Fruit fly (Drosophila melanogaster) whole organism, embryonic: Measurements from ENCODE around the gene CG32568.

Source experiments
- Abd-B ChIP-seq: fragments of 200-800 bp; sonication (Bioruptor generic); optimal IDR thresholded peaks from 2 replicates; lab custom pipeline; 2018; ENCODE audit warnings: missing biosample characterization, mild to moderate bottlenecking, missing genetic modification characterization, moderate library complexity
- Atf6 ChIP-seq: fragments of 200-800 bp; sonication (Bioruptor generic); IDR thresholded peaks from 2 replicates; pipeline ENCODE4 v1.3.6; 2022; ENCODE audit warnings: missing biosample characterization, missing genetic modification characterization
- Awh ChIP-seq: fragments of 200-800 bp; sonication (Bioruptor generic); IDR thresholded peaks from 2 replicates; pipeline ENCODE4, ENCODE4 v1.3.6; 2022; ENCODE audit warnings: missing biosample characterization, missing genetic modification characterization
- Bdp1 ChIP-seq: fragments of 200-800 bp; sonication (Bioruptor generic); optimal IDR thresholded peaks from 3 replicates; lab custom pipeline; 2016; ENCODE audit warnings: missing biosample characterization, missing genetic modification characterization
- CG11398 ChIP-seq: fragments of 200-800 bp; sonication (Bioruptor generic); optimal IDR thresholded peaks from 2 replicates; lab custom pipeline; 2016; ENCODE audit warnings: missing biosample characterization, missing genetic modification characterization
- CG1233 ChIP-seq: fragments of 200-800 bp; sonication (Bioruptor generic); optimal IDR thresholded peaks from 4 replicates; lab custom pipeline; 2018; ENCODE audit warnings: missing biosample characterization, mild to moderate bottlenecking, missing genetic modification characterization
- CG13287 ChIP-seq: fragments of 200-800 bp; sonication (Bioruptor generic); IDR thresholded peaks from 2 replicates; pipeline ENCODE4 v1.3.6; 2022; ENCODE audit warnings: missing biosample characterization, missing genetic modification characterization; ENCODE audit not compliant: partially characterized antibody
- CG13624 ChIP-seq: fragments of 200-800 bp; sonication (Bioruptor generic); optimal IDR thresholded peaks from 2 replicates; lab custom pipeline; 2016; ENCODE audit warnings: missing biosample characterization, missing genetic modification characterization
- CG13894 ChIP-seq: fragments of 200-800 bp; sonication (Bioruptor generic); optimal IDR thresholded peaks from 3 replicates; lab custom pipeline; 2018; ENCODE audit warnings: missing biosample characterization, mild to moderate bottlenecking, missing genetic modification characterization, moderate library complexity
- CG17612 ChIP-seq: fragments of 200-800 bp; sonication (Bioruptor generic); IDR thresholded peaks from 2 replicates; pipeline ENCODE4 v1.3.6; 2022; ENCODE audit warnings: missing biosample characterization, missing genetic modification characterization
- CG17802 ChIP-seq: fragments of 200-800 bp; sonication (Bioruptor generic); optimal IDR thresholded peaks from 2 replicates; lab custom pipeline; 2018; ENCODE audit warnings: missing biosample characterization, mild to moderate bottlenecking, missing genetic modification characterization, moderate library complexity
- CG1792 ChIP-seq: fragments of 200-800 bp; sonication (Bioruptor generic); optimal IDR thresholded peaks from 2 replicates; lab custom pipeline; 2016; ENCODE audit warnings: missing biosample characterization, missing genetic modification characterization
- CG1832 ChIP-seq: fragments of 200-800 bp; sonication (Bioruptor generic); optimal IDR thresholded peaks from 2 replicates; lab custom pipeline; 2017; ENCODE audit warnings: missing biosample characterization, mild to moderate bottlenecking, missing genetic modification characterization, inconsistent platforms
- CG18476 ChIP-seq: fragments of 200-800 bp; sonication (Bioruptor generic); optimal IDR thresholded peaks from 2 replicates; lab custom pipeline; 2016; ENCODE audit warnings: missing biosample characterization, mild to moderate bottlenecking, missing genetic modification characterization
- CG18764 ChIP-seq: fragments of 200-800 bp; sonication (Bioruptor generic); optimal IDR thresholded peaks from 3 replicates; lab custom pipeline; 2016; ENCODE audit warnings: missing biosample characterization, missing genetic modification characterization
- CG2678 ChIP-seq: fragments of 200-800 bp; sonication (Bioruptor generic); optimal IDR thresholded peaks from 3 replicates; lab custom pipeline; 2019; ENCODE audit warnings: missing biosample characterization, mild to moderate bottlenecking, missing genetic modification characterization, moderate library complexity
- CG30403 ChIP-seq: fragments of 200-800 bp; sonication (Bioruptor generic); optimal IDR thresholded peaks from 3 replicates; lab custom pipeline; 2016; ENCODE audit warnings: missing biosample characterization, missing genetic modification characterization
- CG31224 ChIP-seq: fragments of 200-800 bp; sonication (Bioruptor generic); IDR thresholded peaks from 2 replicates; pipeline ENCODE4 v1.3.6; 2022; ENCODE audit warnings: missing biosample characterization, missing genetic modification characterization
- CG3726 ChIP-seq: fragments of 200-800 bp; sonication (Bioruptor generic); IDR thresholded peaks from 3 replicates; pipeline ENCODE4, ENCODE4 v1.3.6; 2022; ENCODE audit warnings: missing biosample characterization, missing genetic modification characterization
- CG4328 ChIP-seq: fragments of 200-800 bp; sonication (Bioruptor generic); optimal IDR thresholded peaks from 3 replicates; lab custom pipeline; 2017; ENCODE audit warnings: missing biosample characterization, missing genetic modification reagents, missing genetic modification characterization
- CG4854 ChIP-seq: fragments of 200-800 bp; sonication (Bioruptor generic); optimal IDR thresholded peaks from 2 replicates; lab custom pipeline; 2016; ENCODE audit warnings: missing biosample characterization, missing genetic modification characterization, inconsistent platforms
- CG7745 ChIP-seq: fragments of 200-800 bp; sonication (Bioruptor generic); optimal IDR thresholded peaks from 2 replicates; lab custom pipeline; 2018; ENCODE audit warnings: missing biosample characterization, mild to moderate bottlenecking, missing genetic modification characterization, moderate library complexity
- CG8281 ChIP-seq: fragments of 200-800 bp; sonication (Bioruptor generic); optimal IDR thresholded peaks from 2 replicates; lab custom pipeline; 2018; ENCODE audit warnings: missing biosample characterization, mild to moderate bottlenecking, missing genetic modification characterization, moderate library complexity
- CG8290 ChIP-seq, 3 experiments: fragments of 200-800 bp; sonication (Bioruptor generic); optimal IDR thresholded peaks; 2 replicates each; lab custom pipeline; 2016 to 2019; ENCODE audit warnings: missing biosample characterization in 3 of 3, missing genetic modification characterization in 3 of 3, mild to moderate bottlenecking in 2 of 3, moderate library complexity in 1 of 3
- CG8478 ChIP-seq: fragments of >200 bp; optimal IDR thresholded peaks from 2 replicates; lab custom pipeline; 2018
- Dfd ChIP-seq, 2 experiments: fragments of >200 bp; optimal IDR thresholded peaks; 2 replicates each; lab custom pipeline; 2017; ENCODE audit warnings: missing biosample characterization in 2 of 2, missing genetic modification characterization in 2 of 2
- Fer3 ChIP-seq: fragments of 200-800 bp; sonication (Bioruptor generic); optimal IDR thresholded peaks from 2 replicates; lab custom pipeline; 2018; ENCODE audit warnings: missing biosample characterization, mild to moderate bottlenecking, missing genetic modification characterization, moderate library complexity
- Mad ChIP-seq: fragments of 200-800 bp; sonication (Bioruptor generic); optimal IDR thresholded peaks from 2 replicates; lab custom pipeline; 2016; ENCODE audit warnings: missing biosample characterization, missing genetic modification characterization
- Oli ChIP-seq: fragments of 200-800 bp; sonication (Bioruptor generic); optimal IDR thresholded peaks from 2 replicates; lab custom pipeline; 2018; ENCODE audit warnings: missing biosample characterization, mild to moderate bottlenecking, missing genetic modification characterization, moderate library complexity
- PHDP ChIP-seq: fragments of 200-800 bp; sonication (Bioruptor generic); optimal IDR thresholded peaks from 3 replicates; lab custom pipeline; 2018; ENCODE audit warnings: missing biosample characterization, mild to moderate bottlenecking, missing genetic modification characterization, moderate library complexity
- Ptx1 ChIP-seq: fragments of 200-800 bp; sonication (Bioruptor generic); IDR thresholded peaks from 2 replicates; pipeline ENCODE4 v1.3.6; 2022; ENCODE audit warnings: missing biosample characterization, missing genetic modification characterization
- Rx ChIP-seq: fragments of 200-800 bp; sonication (Bioruptor generic); IDR thresholded peaks from 2 replicates; pipeline ENCODE4 v1.3.6; 2022; ENCODE audit warnings: missing biosample characterization, missing genetic modification characterization
- Sox100B ChIP-seq: fragments of 200-800 bp; sonication (Bioruptor generic); optimal IDR thresholded peaks from 3 replicates; lab custom pipeline; 2018; ENCODE audit warnings: missing biosample characterization, mild to moderate bottlenecking, missing genetic modification characterization
- Taf1 ChIP-seq: fragments of 200-800 bp; sonication (Bioruptor generic); IDR thresholded peaks from 2 replicates; pipeline ENCODE4 v1.3.6; 2022; ENCODE audit warnings: missing biosample characterization, missing genetic modification characterization
- Xbp1 ChIP-seq: fragments of 200-800 bp; sonication (Bioruptor generic); optimal IDR thresholded peaks from 3 replicates; lab custom pipeline; 2016; ENCODE audit warnings: missing biosample characterization, mild to moderate bottlenecking, missing genetic modification characterization
- btn ChIP-seq: fragments of 200-800 bp; sonication (Bioruptor generic); optimal IDR thresholded peaks from 2 replicates; lab custom pipeline; 2016; ENCODE audit warnings: missing biosample characterization, missing genetic modification characterization
- chinmo ChIP-seq: fragments of 200-800 bp; sonication (Bioruptor generic); IDR thresholded peaks from 4 replicates; pipeline ENCODE4 v1.3.6; 2022; ENCODE audit warnings: missing biosample characterization, missing genetic modification characterization; ENCODE audit not compliant: partially characterized antibody
- ci ChIP-seq: fragments of 200-800 bp; sonication (Bioruptor generic); IDR thresholded peaks from 3 replicates; pipeline ENCODE4 v1.3.6; 2022; ENCODE audit warnings: missing biosample characterization, missing genetic modification characterization
- cwo ChIP-seq: fragments of 200-800 bp; sonication (Bioruptor generic); optimal IDR thresholded peaks from 3 replicates; lab custom pipeline; 2017; ENCODE audit warnings: missing biosample characterization, missing genetic modification characterization, mild to moderate bottlenecking, moderate library complexity, missing genetic modification reagents
- ham ChIP-seq: fragments of 200-800 bp; sonication (Bioruptor generic); IDR thresholded peaks from 2 replicates; pipeline ENCODE4 v1.3.6; 2022; ENCODE audit warnings: missing biosample characterization, missing genetic modification characterization
- onecut ChIP-seq: fragments of 200-800 bp; sonication (Bioruptor generic); IDR thresholded peaks from 2 replicates; pipeline ENCODE4 v1.3.6; 2022; ENCODE audit warnings: missing biosample characterization, missing genetic modification characterization
- ranshi ChIP-seq: fragments of 200-800 bp; sonication (Bioruptor generic); IDR thresholded peaks from 2 replicates; pipeline ENCODE4 v1.3.6; 2022; ENCODE audit warnings: missing biosample characterization, missing genetic modification characterization
- run ChIP-seq: fragments of 200-800 bp; sonication (Bioruptor generic); optimal IDR thresholded peaks from 3 replicates; lab custom pipeline; 2018; ENCODE audit warnings: missing biosample characterization, mild to moderate bottlenecking, missing genetic modification characterization
- sd ChIP-seq: fragments of 200-800 bp; sonication (Bioruptor generic); optimal IDR thresholded peaks from 3 replicates; lab custom pipeline; 2018; ENCODE audit warnings: missing biosample characterization, mild to moderate bottlenecking, missing genetic modification characterization, moderate library complexity
- sima ChIP-seq: fragments of 200-800 bp; sonication (Bioruptor generic); optimal IDR thresholded peaks from 2 replicates; lab custom pipeline; 2016; ENCODE audit warnings: missing biosample characterization, missing genetic modification characterization
- slbo ChIP-seq: fragments of 200-800 bp; sonication (Bioruptor generic); IDR thresholded peaks from 2 replicates; pipeline ENCODE4 v1.3.6; 2022; ENCODE audit warnings: missing biosample characterization, missing genetic modification characterization
- slp2 ChIP-seq: fragments of 200-800 bp; sonication (Bioruptor generic); optimal IDR thresholded peaks from 2 replicates; lab custom pipeline; 2016; ENCODE audit warnings: missing biosample characterization, missing genetic modification characterization
- unc-4 ChIP-seq: fragments of 200-800 bp; sonication (Bioruptor generic); IDR thresholded peaks from 2 replicates; pipeline ENCODE4 v1.3.6; 2022; ENCODE audit warnings: missing biosample characterization, missing genetic modification characterization; ENCODE audit not compliant: partially characterized antibody
- usp ChIP-seq: fragments of >200 bp; optimal IDR thresholded peaks from 2 replicates; lab custom pipeline; 2017; ENCODE audit warnings: missing biosample characterization, missing genetic modification characterization
- yki ChIP-seq: fragments of >200 bp; optimal IDR thresholded peaks from 3 replicates; lab custom pipeline; 2018
- zen ChIP-seq: fragments of 200-800 bp; sonication (Bioruptor generic); optimal IDR thresholded peaks from 3 replicates; lab custom pipeline; 2018; ENCODE audit warnings: missing biosample characterization, mild to moderate bottlenecking, missing genetic modification characterization, moderate library complexity
- zfh1 ChIP-seq: fragments of 200-800 bp; sonication (Bioruptor generic); IDR thresholded peaks from 3 replicates; pipeline ENCODE4 v1.3.6; 2022; ENCODE audit warnings: missing biosample characterization, missing genetic modification characterization

Gene CG32568

DNA sequence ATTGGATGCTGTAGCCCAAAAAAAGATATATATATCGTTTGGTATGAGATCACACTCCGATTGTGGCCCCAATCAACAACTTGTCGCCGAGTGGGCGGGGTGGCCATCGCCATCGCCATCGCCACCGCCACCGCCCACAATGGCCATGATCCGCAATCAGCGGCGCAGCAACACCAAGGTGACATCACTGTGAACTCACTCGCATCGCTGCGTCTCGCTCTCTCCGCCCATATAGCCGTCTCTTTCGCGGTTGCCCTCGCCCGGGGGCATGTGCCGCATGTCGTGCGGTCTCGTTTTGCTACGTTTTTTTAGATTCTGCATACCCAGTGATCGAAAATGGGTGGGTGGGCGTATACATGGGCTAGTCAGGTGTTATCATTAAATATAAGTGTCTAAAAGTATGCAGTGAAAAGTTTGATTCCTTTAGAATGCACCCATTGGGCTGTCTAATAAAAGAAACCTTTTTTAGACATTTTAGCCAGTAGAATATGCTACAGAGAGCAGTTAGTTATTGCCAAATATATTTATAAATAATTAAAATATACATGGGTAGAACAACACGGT lies 26.2 kb downstream of the CG32568 start (continued):
- TF ChIP-seq ci (GFP tag; lab: Robert Waterston, UW) (peak; percentile 50; the same call in 1 of the 3 replicates), Xbp1 (GFP tag; lab: Kevin White, UChicago) (no peak), CG2678 (tag; lab: Kevin White, UChicago) (no peak), CG8281 (tag; lab: Kevin White, UChicago) (no peak), chinmo (peak; percentile 82; the same call in 3 of the 4 replicates), zfh1 (GFP tag; lab: Robert Waterston, UW) (no peak), CG4854 (GFP tag; lab: Kevin White, UChicago) (no peak), CG11398 (no peak), CG1792 (no peak), CG31224 (no peak), Oli (no peak), Dfd (GFP tag; optimal IDR thresholded peaks at IDR 0.05; lab: Kevin White, UChicago) (no peak), onecut (GFP tag; lab: Robert Waterston, UW) (no peak), CG1233 (GFP tag; lab: Kevin White, UChicago) (no peak), cwo (GFP tag; lab: Kevin White, UChicago) (peak; percentile 26), CG8478 (lab: Kevin White, UChicago) (no peak), Ptx1 (no peak), sd (peak; percentile 19), CG1832 (GFP tag; lab: Kevin White, UChicago) (peak; percentile 66), Taf1 (GFP tag; lab: Robert Waterston, UW) (no peak), Awh (no peak), CG17612 (GFP tag; lab: Robert Waterston, UW) (peak; percentile 96), CG3726 (GFP tag; lab: Robert Waterston, UW) (no peak), Sox100B (GFP tag; lab: Kevin White, UChicago) (no peak), slbo (peak; percentile 20; the same call in 1 of the 2 replicates), CG8290 (GFP tag; optimal IDR thresholded peaks at IDR 0.05; lab: Kevin White, UChicago) (no peak), CG8290 (tag; optimal IDR thresholded peaks at IDR 0.05; lab: Kevin White, UChicago) (peak; percentile 50 to 69)
- TF ChIP-seq, all 482 proteins: peak for 20

dm6 chrX:16768770-16769169 lies 28.1 kb downstream of the CG32568 start:
- TF ChIP-seq CG13624 (GFP tag; lab: Kevin White, UChicago) (no peak), run (tag; lab: Kevin White, UChicago) (no peak), Atf6 (no peak), usp (no peak), CG7745 (no peak), CG18764 (GFP tag; lab: Kevin White, UChicago) (no peak), CG13894 (tag; lab: Kevin White, UChicago) (no peak), zen (tag; lab: Kevin White, UChicago) (no peak), yki (lab: Kevin White, UChicago) (no peak), CG30403 (GFP tag; lab: Kevin White, UChicago) (no peak), slp2 (GFP tag; lab: Kevin White, UChicago) (no peak), PHDP (tag; lab: Kevin White, UChicago) (peak; percentile 22), CG18476 (GFP tag; lab: Kevin White, UChicago) (no peak), CG8478 (lab: Kevin White, UChicago) (no peak), sima (GFP tag; lab: Kevin White, UChicago) (no peak), Rx (GFP tag; lab: Robert Waterston, UW) (peak; percentile 18; the same call in 1 of the 2 replicates), ham (no peak), unc-4 (GFP tag; lab: Robert Waterston, UW) (no peak), Fer3 (no peak), CG13287 (GFP tag; lab: Robert Waterston, UW) (no peak), btn (no peak), CG4328 (no peak), CG17802 (tag; lab: Kevin White, UChicago) (no peak), Bdp1 (GFP tag; lab: Kevin White, UChicago) (no peak), Abd-B (GFP tag; lab: Kevin White, UChicago) (no peak), Mad (GFP tag; lab: Kevin White, UChicago) (no peak), ranshi (no peak)
